Worm (Caenorhabditis elegans): Measurements from ENCODE around the gene B0244.15.
A peak's percentile ranks its signal among the peaks of the same experiment; 100 is the strongest.

The B0244.15 gene

ce11 chrIII:5710045-5710444 is 33.1 kb upstream of the B0244.15 start, which contains the start of gene B0336.12:
Gene B0336.12 (minus strand): TSS chrIII:5710145.
- no peak for TF ChIP-seq unc-86 (tag; optimal IDR thresholded peaks at IDR 0.05)
- no peak for TF ChIP-seq ceh-2 (tag; optimal IDR thresholded peaks at IDR 0.05)
- TF ChIP-seq fkh-6 (tag; optimal IDR thresholded peaks at IDR 0.05), result no peak
- no peak for TF ChIP-seq eyg-1 (tag; optimal IDR thresholded peaks at IDR 0.05)
- no peak for TF ChIP-seq sox-2 (GFP tag; IDR thresholded peaks at IDR 0.05)
- TF ChIP-seq pha-2 (tag; optimal IDR thresholded peaks at IDR 0.05), result no peak
- TF ChIP-seq ceh-30 (tag; optimal IDR thresholded peaks at IDR 0.05), result no peak
- no peak for TF ChIP-seq ceh-18 (tag; optimal IDR thresholded peaks at IDR 0.05)

- TF ChIP-seq unc-3 (GFP tag; conservative IDR thresholded peaks at IDR 0.05) (no peak), unc-3 (tag; optimal IDR thresholded peaks at IDR 0.05) (no peak), ceh-2 (tag; optimal IDR thresholded peaks at IDR 0.05) (no peak), mec-3 (tag; optimal IDR thresholded peaks at IDR 0.05; ENCODE audit: borderline replicate concordance) (no peak), sox-4 (tag; optimal IDR thresholded peaks at IDR 0.05) (no peak), nfya-1 (tag; optimal IDR thresholded peaks at IDR 0.05) (peak; percentile 68), ceh-45 (GFP tag; IDR thresholded peaks at IDR 0.05) (no peak), unc-86 (tag; optimal IDR thresholded peaks at IDR 0.05) (no peak), pqm-1 (tag; optimal IDR thresholded peaks at IDR 0.05) (no peak), elt-2 (tag; optimal IDR thresholded peaks at IDR 0.05) (peak; percentile 42), rnt-1 (tag; optimal IDR thresholded peaks at IDR 0.05) (no peak), pros-1 (tag; optimal IDR thresholded peaks at IDR 0.05) (no peak), hlh-15 (tag; optimal IDR thresholded peaks at IDR 0.05) (no peak), K02D7.2 (tag; optimal IDR thresholded peaks at IDR 0.05) (no peak), ets-4 (tag; optimal IDR thresholded peaks at IDR 0.05) (peak; percentile 70)
Observed at ce11 chrIII:5710676-5711075, 32.5 kb upstream of the B0244.15 start.

DNA sequence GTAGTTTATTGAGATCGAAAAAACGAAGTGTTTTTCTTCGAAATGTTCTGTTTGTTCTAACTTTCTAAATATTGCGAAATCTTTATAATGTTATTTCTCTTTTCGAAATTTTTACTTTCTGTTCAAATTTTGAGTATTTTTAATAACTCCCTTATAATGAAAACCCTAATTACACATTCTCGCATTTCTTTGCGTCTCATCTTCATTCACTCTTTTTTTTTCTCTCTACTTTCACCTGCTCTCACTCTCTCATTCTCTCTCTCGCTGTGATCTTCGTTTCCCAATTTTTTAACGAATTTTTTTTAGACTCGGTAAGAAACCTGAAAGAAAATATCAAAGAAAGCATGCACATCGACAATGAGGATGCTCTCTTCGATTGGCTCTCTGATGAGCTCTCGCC is 31.9 kb upstream of the B0244.15 start, which contains the start of gene rbm-26:
Gene rbm-26 (plus strand): TSS at position 301 of the 400 bp plus-strand sequence.
- TF ChIP-seq ceh-14 (tag; optimal IDR thresholded peaks at IDR 0.05) (no peak), ceh-18 (tag; optimal IDR thresholded peaks at IDR 0.05) (no peak), ceh-31 (tag; optimal IDR thresholded peaks at IDR 0.05) (no peak), ceh-22 (tag; optimal IDR thresholded peaks at IDR 0.05) (no peak), sdc-2 (tag; optimal IDR thresholded peaks at IDR 0.05) (no peak), fkh-6 (tag; optimal IDR thresholded peaks at IDR 0.05) (no peak)

ce11 chrIII:5711881-5712643 is 31.1 kb upstream of the B0244.15 start:
- no peak for TF ChIP-seq ztf-16 (tag; optimal IDR thresholded peaks at IDR 0.05)
- no peak for TF ChIP-seq ceh-34 (tag; optimal IDR thresholded peaks at IDR 0.05)

ce11 chrIII:5714230-5714983 is 28.8 kb upstream of the B0244.15 start, which contains the start of gene arf-1:
Gene arf-1 (plus strand): TSS chrIII:5714886.
- TF ChIP-seq ceh-30 (tag; optimal IDR thresholded peaks at IDR 0.05), result no peak
- no peak for TF ChIP-seq pha-2 (tag; optimal IDR thresholded peaks at IDR 0.05)
- no peak for TF ChIP-seq elt-4 (tag; optimal IDR thresholded peaks at IDR 0.05)
- TF ChIP-seq mec-3 (tag; optimal IDR thresholded peaks at IDR 0.05; ENCODE audit: borderline replicate concordance), result no peak
- no peak for TF ChIP-seq nhr-11 (tag; optimal IDR thresholded peaks at IDR 0.05)

- TF ChIP-seq ztf-16 (tag; optimal IDR thresholded peaks at IDR 0.05) (no peak), ceh-34 (tag; optimal IDR thresholded peaks at IDR 0.05) (no peak), nhr-232 (tag; optimal IDR thresholded peaks at IDR 0.05) (no peak), K02D7.2 (tag; optimal IDR thresholded peaks at IDR 0.05) (no peak), elt-4 (tag; optimal IDR thresholded peaks at IDR 0.05) (no peak), dmd-4 (tag; optimal IDR thresholded peaks at IDR 0.05; ENCODE audit: borderline replicate concordance) (no peak), pat-9 (tag; optimal IDR thresholded peaks at IDR 0.05) (no peak), unc-55 (GFP tag; optimal IDR thresholded peaks at IDR 0.05) (no peak), hlh-13 (GFP tag; optimal IDR thresholded peaks at IDR 0.05) (no peak), elt-2 (tag; optimal IDR thresholded peaks at IDR 0.05) (no peak), ceh-45 (GFP tag; IDR thresholded peaks at IDR 0.05) (no peak), C38D4.7 (GFP tag; optimal IDR thresholded peaks at IDR 0.05) (no peak), ceh-9 (tag; optimal IDR thresholded peaks at IDR 0.05) (no peak), unc-86 (tag; optimal IDR thresholded peaks at IDR 0.05) (no peak), ttx-3 (tag; optimal IDR thresholded peaks at IDR 0.05) (no peak)
Observed at ce11 chrIII:5714984-5715454, 28.2 kb upstream of the B0244.15 start.

All from whole organism, late embryonic.